Worm (Caenorhabditis elegans) whole organism, young adult: Measurements from ENCODE around the gene wht-1.

Experiments
- ztf-3 ChIP-seq: fragments of 200-800 bp; sonication (Bioruptor generic); optimal IDR thresholded peaks from 2 replicates; lab custom pipeline; 2018; ENCODE audit warnings: mild to moderate bottlenecking, missing genetic modification characterization, missing compliant biosample characterization

wht-1 gene

ce11 chrIII:6039370-6039769, 48.2 kb downstream of the wht-1 start, which contains the start of gene ift-139 (continued):
- no peak for TF ChIP-seq ztf-3
